Worm (Caenorhabditis elegans) whole organism, L1 larva: Measurements from ENCODE around the gene srbc-78.

Source experiments
- lin-39 ChIP-seq: fragments of 150-350 bp; optimal IDR thresholded peaks from 2 replicates; lab custom pipeline; 2014; ENCODE audit warnings: missing biosample characterization, missing genetic modification reagents, missing genetic modification characterization
- nhr-12 ChIP-seq: sonication (generic microtip); optimal IDR thresholded peaks from 2 replicates; lab custom pipeline; 2017; ENCODE audit warnings: missing biosample characterization, missing genetic modification characterization

DNA sequence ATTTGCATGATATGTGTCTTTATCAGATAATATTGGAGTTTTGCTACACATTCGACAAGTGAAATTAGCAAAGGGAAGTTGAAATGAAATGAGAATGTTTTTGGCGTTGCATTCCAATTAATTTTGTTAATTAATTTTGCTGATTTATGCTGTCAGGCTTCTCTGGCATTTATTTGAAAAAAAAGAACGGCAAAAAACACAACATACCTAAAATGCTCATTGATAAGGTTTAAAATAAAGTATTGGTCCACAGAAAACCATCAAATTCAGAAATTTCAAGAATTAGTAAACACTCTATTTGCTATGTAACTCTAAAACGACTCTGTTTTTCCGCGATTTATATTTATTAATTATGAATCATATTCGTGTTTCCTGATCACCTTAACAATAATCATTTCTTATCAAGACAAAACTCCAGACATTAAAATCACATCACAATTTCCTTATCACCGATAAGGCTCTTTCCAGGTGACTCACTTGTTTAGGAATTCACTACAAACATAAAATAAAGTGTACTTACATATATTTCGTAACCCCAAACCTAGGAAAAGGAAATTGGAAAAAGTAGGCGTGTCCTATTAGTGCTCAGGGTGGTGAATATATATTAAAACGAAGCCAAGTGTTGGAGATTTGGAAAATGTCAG, 36.9 kb upstream of the srbc-78 start, which contains the start of the genes srh-166 and Y38H6C.24:
- TF ChIP-seq lin-39 (tag; lab: Kevin White, UChicago), result no peak
- no peak for TF ChIP-seq nhr-12 (tag; lab: Kevin White, UChicago)
